Fruit fly (Drosophila melanogaster) whole organism, larva: ENCODE data around the gene CG43083.

Experiments used
- noc ChIP-seq: fragments of 200-800 bp; sonication (Bioruptor generic); optimal IDR thresholded peaks from 3 replicates; lab custom pipeline; 2019; ENCODE audit warnings: missing biosample characterization, mild to moderate bottlenecking, missing genetic modification characterization, moderate library complexity

The CG43083 gene

dm6 chr3L:15669939-15670338 is 21.6 kb downstream of the CG43083 start:
- TF ChIP-seq noc (tag; lab: Kevin White, UChicago): no peak

- TF ChIP-seq noc (tag; lab: Kevin White, UChicago): no peak
These were observed 22.1 kb downstream of the CG43083 start for dm6 chr3L:15670455-15670854.

DNA sequence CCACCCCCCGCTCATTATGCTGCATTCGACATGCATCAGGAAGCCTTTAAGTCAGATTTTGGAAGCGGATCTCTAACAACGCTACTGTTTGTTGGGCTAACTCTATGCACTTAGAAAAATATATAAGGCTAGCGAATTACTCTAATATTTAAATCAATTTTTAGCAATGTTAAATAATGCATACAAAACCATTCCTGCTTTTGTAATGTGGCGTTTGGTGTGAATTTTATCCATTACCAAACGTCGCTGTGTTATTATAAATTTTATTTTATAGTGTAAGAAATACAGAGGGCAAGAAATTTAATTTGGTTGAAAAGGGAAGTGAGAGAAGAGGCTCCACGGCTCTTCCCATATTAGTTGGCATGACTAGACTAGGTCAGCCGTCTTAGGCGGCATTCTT is 24.4 kb downstream of the CG43083 start:
- no peak for TF ChIP-seq noc (tag; lab: Kevin White, UChicago)

- TF ChIP-seq noc (tag; lab: Kevin White, UChicago): no peak
These were observed 26.7 kb downstream of the CG43083 start for dm6 chr3L:15675111-15675510.

- no peak for TF ChIP-seq noc (tag; lab: Kevin White, UChicago)
These were observed 29.3 kb downstream of the CG43083 start for dm6 chr3L:15677662-15678061.

DNA sequence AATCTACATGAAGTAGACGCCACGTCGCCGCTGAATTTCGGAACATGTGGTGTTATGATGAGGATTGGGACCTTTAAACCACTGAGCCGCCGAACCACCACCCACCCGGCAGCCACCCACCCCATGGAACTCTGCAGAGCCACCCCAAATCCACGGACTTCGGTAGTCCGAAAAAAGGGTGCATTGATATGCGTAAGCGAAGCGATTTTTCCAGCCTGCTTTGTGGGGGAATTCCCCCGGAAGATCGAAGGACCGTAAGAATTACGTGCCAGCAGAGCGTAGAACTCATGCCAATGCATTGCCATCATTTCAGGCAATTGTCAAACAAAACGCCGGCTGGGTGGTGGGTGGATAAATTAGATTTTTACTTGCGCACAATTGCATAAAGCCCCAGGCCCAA is 29.9 kb downstream of the CG43083 start:
- no peak for TF ChIP-seq noc (tag; lab: Kevin White, UChicago)

DNA sequence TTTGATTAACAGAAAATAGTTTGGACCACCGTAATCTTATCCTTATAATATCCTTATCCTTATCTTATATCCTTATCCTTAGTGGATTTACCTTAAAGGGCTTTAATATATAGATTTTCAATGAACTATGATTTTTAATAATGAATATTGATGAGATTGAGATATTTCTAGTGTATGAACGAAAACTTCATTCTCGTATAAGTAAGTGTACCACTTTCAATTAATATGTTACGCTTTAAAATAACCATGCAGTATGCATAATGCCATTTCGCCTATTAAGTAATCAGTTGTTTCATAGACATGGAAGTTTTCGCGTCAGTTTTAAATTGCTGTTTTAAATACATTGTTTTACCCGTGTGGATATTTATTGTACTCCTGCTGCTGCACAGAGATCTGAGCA is 31.0 kb downstream of the CG43083 start, which contains the start of gene CG7304:
TSS of gene CG7304 (plus strand) at position 301 of the 400 bp plus-strand sequence.
- TF ChIP-seq noc (tag; lab: Kevin White, UChicago): no peak

DNA sequence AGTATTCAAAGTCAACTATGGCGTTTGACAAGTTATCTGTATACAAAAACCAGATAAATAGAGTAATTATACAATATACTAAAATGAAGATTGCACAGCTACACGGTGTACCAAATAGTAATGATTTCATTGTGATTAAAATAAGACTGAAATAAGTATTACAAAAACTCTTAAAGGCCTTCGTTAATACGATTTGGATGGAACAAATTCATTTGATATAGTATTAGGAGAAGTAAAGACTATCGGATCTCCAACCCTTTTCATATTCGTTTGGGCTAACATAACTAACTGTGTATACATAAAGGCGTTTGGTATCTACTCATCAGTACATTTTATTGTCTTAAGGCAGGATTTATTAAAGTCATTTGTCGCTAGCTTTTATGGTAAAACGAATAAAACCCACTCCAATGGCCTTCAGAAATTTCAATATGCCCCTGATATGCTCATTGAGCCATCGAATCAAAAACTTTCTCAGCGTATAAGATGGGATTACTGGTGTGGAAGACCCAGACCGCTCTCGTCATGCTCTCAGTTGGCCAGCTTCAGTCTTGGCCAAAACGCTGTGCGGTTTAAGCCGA is 35.1 kb downstream of the CG43083 start, which contains the start of the genes CG7579 and Pgant8:
TSS of gene CG7579 (minus strand) at position 101 of the 578 bp plus-strand sequence.
TSS of gene Pgant8 (plus strand) at position 528 of the 578 bp plus-strand sequence.
- TF ChIP-seq noc (tag; lab: Kevin White, UChicago): no peak

dm6 chr3L:15684017-15684416 is 35.6 kb downstream of the CG43083 start:
- TF ChIP-seq noc (tag; lab: Kevin White, UChicago): no peak

DNA sequence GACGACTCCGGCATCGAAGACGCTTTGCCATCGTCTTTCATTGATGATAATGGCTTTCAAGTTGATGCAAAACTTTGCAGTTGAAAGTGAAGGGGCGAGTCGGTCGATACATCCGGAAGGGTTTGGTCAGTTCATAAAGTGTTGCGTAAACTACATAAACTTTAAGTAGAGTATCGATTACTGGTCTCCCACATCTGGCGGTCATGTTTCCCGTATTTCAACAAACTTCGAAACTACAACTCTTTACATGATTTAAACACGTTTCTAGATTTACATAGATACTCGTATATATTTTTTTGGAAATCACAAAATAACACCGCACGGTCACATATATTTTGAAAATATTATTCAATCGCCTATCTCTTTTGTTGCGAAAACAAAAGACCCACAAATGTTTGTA is 39.4 kb downstream of the CG43083 start, which contains the start of gene CG34452:
TSS of gene CG34452 (minus strand) at position 101 of the 400 bp plus-strand sequence.
- TF ChIP-seq noc (tag; lab: Kevin White, UChicago): no peak

DNA sequence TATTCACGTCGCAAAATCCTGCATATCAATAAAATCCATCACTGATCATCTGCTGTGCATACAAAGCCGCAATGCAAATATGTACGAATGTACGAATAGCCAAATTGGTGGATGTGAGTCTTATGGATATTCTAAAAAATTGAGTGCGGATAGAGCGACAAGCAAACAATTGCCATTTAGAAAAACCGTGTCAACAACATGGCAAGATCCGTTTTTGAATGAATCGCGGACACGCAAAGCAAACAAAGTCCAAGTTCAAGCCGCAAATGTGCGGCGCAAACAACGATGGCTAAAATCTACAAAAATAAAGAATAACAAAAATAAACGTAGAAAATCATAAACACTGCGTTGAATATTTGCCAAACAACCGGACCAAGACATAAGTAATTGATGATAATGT is 41.1 kb downstream of the CG43083 start:
- peak; percentile 48 for TF ChIP-seq noc (tag; lab: Kevin White, UChicago)

- peak; percentile 31 for TF ChIP-seq noc (tag; lab: Kevin White, UChicago)
These were observed 42.6 kb downstream of the CG43083 start for dm6 chr3L:15690711-15691591.

DNA sequence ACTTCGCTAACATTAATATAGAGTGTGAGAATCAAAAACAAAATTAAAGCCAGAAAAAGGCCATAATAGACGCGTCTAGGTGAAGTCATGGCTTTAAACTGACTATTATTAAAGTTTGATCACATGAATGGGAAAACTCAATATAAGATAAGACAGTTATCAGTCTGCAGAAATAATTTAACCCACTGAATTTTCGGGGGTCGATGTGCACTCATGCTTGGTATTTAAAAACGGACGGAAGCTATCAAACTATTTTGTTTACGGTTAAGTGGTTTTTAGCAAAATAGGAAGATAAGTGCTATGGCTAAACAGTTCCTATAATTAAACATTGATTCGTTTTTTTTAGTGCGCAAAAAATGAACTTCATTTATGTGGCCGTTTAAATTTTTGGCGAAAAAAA is 43.6 kb downstream of the CG43083 start, which contains the start of gene CG34451:
TSS of gene CG34451 (minus strand) at position 101 of the 400 bp plus-strand sequence.
- no peak for TF ChIP-seq noc (tag; lab: Kevin White, UChicago)

DNA sequence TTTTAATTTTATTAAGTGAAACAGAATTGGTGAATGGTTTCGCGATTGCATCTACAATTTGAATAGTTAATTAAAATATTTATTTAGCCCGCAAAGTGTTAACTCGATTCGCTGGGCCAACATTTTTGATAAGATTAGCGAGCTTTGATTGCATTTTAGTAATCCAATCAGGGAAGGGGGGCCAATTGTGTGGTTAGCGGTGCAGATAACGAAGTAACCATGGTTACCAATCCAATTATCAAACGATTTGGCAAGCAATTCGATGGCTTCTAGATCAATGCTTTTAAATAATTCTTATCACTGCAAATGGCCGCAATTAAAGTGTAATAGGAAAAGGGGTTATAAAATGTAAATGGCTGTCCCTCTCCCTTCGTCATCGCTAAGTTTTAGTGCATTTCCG is 44.0 kb downstream of the CG43083 start:
- no peak for TF ChIP-seq noc (tag; lab: Kevin White, UChicago)

dm6 chr3L:15692794-15693532 is 44.6 kb downstream of the CG43083 start:
- TF ChIP-seq noc (tag; lab: Kevin White, UChicago): no peak

- peak; percentile 2 for TF ChIP-seq noc (tag; lab: Kevin White, UChicago)
These were observed 46.0 kb downstream of the CG43083 start for dm6 chr3L:15694406-15694805.
